Worm (Caenorhabditis elegans) whole organism, young adult: Measurements from ENCODE around the gene srw-77.

ENCODE experiments used
- lin-26 ChIP-seq: fragments of 200-800 bp; sonication (Bioruptor generic); IDR thresholded peaks from 2 replicates; pipeline ENCODE4 v1.3.6; 2022; ENCODE audit warnings: missing genetic modification reagents, missing genetic modification characterization, missing compliant biosample characterization
- repo-1 ChIP-seq: sonication (generic microtip); optimal IDR thresholded peaks from 2 replicates; lab custom pipeline; 2017; ENCODE audit warnings: mild to moderate bottlenecking, missing genetic modification characterization, missing compliant biosample characterization

- TF ChIP-seq lin-26 (GFP tag; lab: Robert Waterston, UW) (peak; percentile 86), repo-1 (tag; lab: Kevin White, UChicago) (no peak)
These were observed 5.0 kb upstream of the srw-77 start, which contains the start of gene W06G6.20 for ce11 chrV:16648317-16649018.
